Fruit fly (Drosophila melanogaster) whole organism, embryonic: ENCODE data around the gene SC35.

ENCODE experiments used
- Awh ChIP-seq: fragments of 200-800 bp; sonication (Bioruptor generic); IDR thresholded peaks from 2 replicates; pipeline ENCODE4, ENCODE4 v1.3.6; 2022; ENCODE audit warnings: missing biosample characterization, missing genetic modification characterization
- B-H2 ChIP-seq: fragments of 200-800 bp; sonication (Bioruptor generic); optimal IDR thresholded peaks from 2 replicates; lab custom pipeline; 2018; ENCODE audit warnings: missing biosample characterization, mild to moderate bottlenecking, missing genetic modification characterization
- CG10959 ChIP-seq: fragments of 200-800 bp; sonication (Bioruptor generic); IDR thresholded peaks from 2 replicates; pipeline ENCODE4 v1.3.6; 2022; ENCODE audit warnings: missing biosample characterization, missing genetic modification characterization
- CG11398 ChIP-seq: fragments of 200-800 bp; sonication (Bioruptor generic); optimal IDR thresholded peaks from 2 replicates; lab custom pipeline; 2016; ENCODE audit warnings: missing biosample characterization, missing genetic modification characterization
- CG13123 ChIP-seq: fragments of 200-800 bp; sonication (Bioruptor generic); optimal IDR thresholded peaks from 2 replicates; lab custom pipeline; 2016; ENCODE audit warnings: missing biosample characterization, missing genetic modification characterization
- CG14441 ChIP-seq: fragments of 200-800 bp; sonication (Bioruptor generic); IDR thresholded peaks from 2 replicates; pipeline ENCODE4 v1.3.6; 2022; ENCODE audit warnings: missing biosample characterization, missing genetic modification characterization
- CG1832 ChIP-seq: fragments of 200-800 bp; sonication (Bioruptor generic); optimal IDR thresholded peaks from 2 replicates; lab custom pipeline; 2017; ENCODE audit warnings: missing biosample characterization, mild to moderate bottlenecking, missing genetic modification characterization, inconsistent platforms
- CG18619 ChIP-seq: fragments of 200-800 bp; sonication (Bioruptor generic); optimal IDR thresholded peaks from 3 replicates; lab custom pipeline; 2017; ENCODE audit warnings: missing biosample characterization, mild to moderate bottlenecking, missing genetic modification characterization
- CG31365 ChIP-seq: fragments of 200-800 bp; sonication (Bioruptor generic); optimal IDR thresholded peaks from 2 replicates; lab custom pipeline; 2018; ENCODE audit warnings: missing biosample characterization, mild to moderate bottlenecking, missing genetic modification characterization
- CG32767 ChIP-seq: fragments of 200-800 bp; sonication (Bioruptor generic); IDR thresholded peaks from 2 replicates; pipeline ENCODE4 v1.3.6; 2022; ENCODE audit warnings: missing biosample characterization, missing genetic modification characterization
- CG33213 ChIP-seq: fragments of 200-800 bp; sonication (Bioruptor generic); optimal IDR thresholded peaks from 3 replicates; lab custom pipeline; 2016; ENCODE audit warnings: missing biosample characterization, missing genetic modification characterization
- CG33557 ChIP-seq: fragments of 200-800 bp; sonication (Bioruptor generic); optimal IDR thresholded peaks from 2 replicates; lab custom pipeline; 2019; ENCODE audit warnings: missing biosample characterization, mild to moderate bottlenecking, missing genetic modification characterization, moderate library complexity
- CG3838 ChIP-seq: fragments of 200-800 bp; sonication (Bioruptor generic); optimal IDR thresholded peaks from 3 replicates; lab custom pipeline; 2016; ENCODE audit warnings: missing biosample characterization, missing genetic modification characterization
- CG8089 ChIP-seq: fragments of 200-800 bp; sonication (Bioruptor generic); optimal IDR thresholded peaks from 3 replicates; lab custom pipeline; 2016; ENCODE audit warnings: missing biosample characterization, missing genetic modification characterization
- CG8944 ChIP-seq: fragments of 200-800 bp; sonication (Bioruptor generic); optimal IDR thresholded peaks from 3 replicates; lab custom pipeline; 2016; ENCODE audit warnings: missing biosample characterization, missing genetic modification characterization
- Dbx ChIP-seq: fragments of 200-800 bp; sonication (Bioruptor generic); IDR thresholded peaks from 3 replicates; pipeline ENCODE4 v1.3.6; 2022; ENCODE audit warnings: missing biosample characterization, missing genetic modification characterization
- Dll ChIP-seq: fragments of 200-800 bp; sonication (Bioruptor generic); IDR thresholded peaks from 4 replicates; pipeline ENCODE4 v1.3.6; 2022; ENCODE audit warnings: missing biosample characterization, missing genetic modification characterization; ENCODE audit not compliant: partially characterized antibody
- Dp ChIP-seq: fragments of 200-800 bp; sonication (Bioruptor generic); optimal IDR thresholded peaks from 2 replicates; lab custom pipeline; 2018; ENCODE audit warnings: missing biosample characterization, mild to moderate bottlenecking, missing genetic modification characterization, moderate library complexity
- Dref ChIP-seq: fragments of 200-800 bp; sonication (Bioruptor generic); IDR thresholded peaks from 2 replicates; pipeline ENCODE4 v1.3.6; 2022; ENCODE audit warnings: missing biosample characterization, missing genetic modification characterization
- Jarid2 ChIP-seq: fragments of 200-800 bp; sonication (Bioruptor generic); optimal IDR thresholded peaks from 3 replicates; lab custom pipeline; 2017; ENCODE audit warnings: mild to moderate bottlenecking, missing biosample characterization, missing genetic modification reagents, missing genetic modification characterization
- MBD-R2 ChIP-seq: fragments of 200-800 bp; sonication (Bioruptor generic); IDR thresholded peaks from 2 replicates; pipeline ENCODE4 v1.3.6; 2022; ENCODE audit warnings: missing biosample characterization, missing genetic modification characterization
- MESR4 ChIP-seq: fragments of 200-800 bp; sonication (Bioruptor generic); optimal IDR thresholded peaks from 2 replicates; lab custom pipeline; 2018; ENCODE audit warnings: missing biosample characterization, mild to moderate bottlenecking, missing genetic modification characterization, moderate library complexity
- Nf-YB ChIP-seq: fragments of 200-800 bp; sonication (Bioruptor generic); optimal IDR thresholded peaks from 3 replicates; lab custom pipeline; 2019; ENCODE audit warnings: missing biosample characterization, mild to moderate bottlenecking, missing genetic modification characterization, moderate library complexity
- PHDP ChIP-seq: fragments of 200-800 bp; sonication (Bioruptor generic); optimal IDR thresholded peaks from 3 replicates; lab custom pipeline; 2018; ENCODE audit warnings: missing biosample characterization, mild to moderate bottlenecking, missing genetic modification characterization, moderate library complexity
- Ssrp ChIP-seq: fragments of 200-800 bp; sonication (Bioruptor generic); optimal IDR thresholded peaks from 2 replicates; lab custom pipeline; 2018; ENCODE audit warnings: missing biosample characterization, mild to moderate bottlenecking, missing genetic modification characterization, moderate library complexity
- TFAM ChIP-seq: fragments of 200-800 bp; sonication (Bioruptor generic); optimal IDR thresholded peaks from 2 replicates; lab custom pipeline; 2017; ENCODE audit warnings: missing biosample characterization, missing genetic modification characterization, inconsistent platforms
- bab2 ChIP-seq: fragments of 200-800 bp; sonication (Bioruptor generic); optimal IDR thresholded peaks from 2 replicates; lab custom pipeline; 2016; ENCODE audit warnings: missing biosample characterization, missing genetic modification characterization
- cas ChIP-seq: fragments of 200-800 bp; sonication (Bioruptor generic); IDR thresholded peaks from 2 replicates; pipeline ENCODE4 v1.3.6; 2022; ENCODE audit warnings: missing biosample characterization, missing genetic modification characterization
- dimm ChIP-seq: fragments of 200-800 bp; sonication (Bioruptor generic); IDR thresholded peaks from 2 replicates; pipeline ENCODE4 v1.3.6; 2022; ENCODE audit warnings: missing biosample characterization, missing genetic modification characterization
- en ChIP-seq: fragments of 200-800 bp; sonication (Bioruptor generic); optimal IDR thresholded peaks from 2 replicates; lab custom pipeline; 2016; ENCODE audit warnings: missing biosample characterization, missing genetic modification characterization
- eyg ChIP-seq: fragments of 200-800 bp; sonication (Bioruptor generic); optimal IDR thresholded peaks from 3 replicates; lab custom pipeline; 2016; ENCODE audit warnings: missing biosample characterization, missing genetic modification characterization
- fru ChIP-seq: fragments of >200 bp; optimal IDR thresholded peaks from 2 replicates; lab custom pipeline; 2017
- ftz-f1 ChIP-seq: fragments of 200-800 bp; sonication (Bioruptor generic); optimal IDR thresholded peaks from 2 replicates; lab custom pipeline; 2016; ENCODE audit warnings: missing biosample characterization, missing genetic modification characterization
- her ChIP-seq: fragments of 200-800 bp; sonication (Bioruptor generic); optimal IDR thresholded peaks from 2 replicates; lab custom pipeline; 2016; ENCODE audit warnings: missing biosample characterization, missing genetic modification characterization
- jigr1 ChIP-seq: fragments of 200-800 bp; sonication (Bioruptor generic); IDR thresholded peaks from 3 replicates; pipeline ENCODE4 v1.3.6; 2022; ENCODE audit warnings: missing biosample characterization, missing genetic modification characterization
- kah ChIP-seq: fragments of 200-800 bp; sonication (Bioruptor generic); optimal IDR thresholded peaks from 2 replicates; lab custom pipeline; 2018; ENCODE audit warnings: missing biosample characterization, mild to moderate bottlenecking, missing genetic modification characterization
- kay ChIP-seq: fragments of 200-800 bp; sonication (Bioruptor generic); optimal IDR thresholded peaks from 2 replicates; lab custom pipeline; 2016; ENCODE audit warnings: missing biosample characterization, missing genetic modification characterization
- nerfin-2 ChIP-seq: fragments of 200-800 bp; sonication (Bioruptor generic); IDR thresholded peaks from 2 replicates; pipeline ENCODE4 v1.3.6; 2022; ENCODE audit warnings: missing biosample characterization, missing genetic modification characterization; ENCODE audit not compliant: partially characterized antibody
- nmo ChIP-seq: fragments of 200-800 bp; sonication (Bioruptor generic); optimal IDR thresholded peaks from 2 replicates; lab custom pipeline; 2018; ENCODE audit warnings: missing biosample characterization, mild to moderate bottlenecking, missing genetic modification characterization, moderate library complexity
- pb ChIP-seq: fragments of 200-800 bp; sonication (Bioruptor generic); optimal IDR thresholded peaks from 3 replicates; lab custom pipeline; 2016; ENCODE audit warnings: missing biosample characterization, missing genetic modification characterization
- pfk ChIP-seq: fragments of 200-800 bp; sonication (Bioruptor generic); optimal IDR thresholded peaks from 2 replicates; lab custom pipeline; 2018; ENCODE audit warnings: missing biosample characterization, mild to moderate bottlenecking, missing genetic modification characterization, moderate library complexity
- prd ChIP-seq, 3 experiments: fragments of >200 bp in 2 of 3; fragments of 200-800 bp in 1 of 3; sonication (Bioruptor generic) in 1 of 3; optimal IDR thresholded peaks in 2 of 3; IDR thresholded peaks in 1 of 3; 2 replicates in 2 of 3; 3 replicates in 1 of 3; pipeline versions ENCODE4 v1.3.6 to Lab custom; 2017 to 2022; ENCODE audit warnings: missing biosample characterization in 1 of 3, missing genetic modification characterization in 1 of 3
- repo ChIP-seq: fragments of 200-800 bp; sonication (Bioruptor generic); optimal IDR thresholded peaks from 2 replicates; lab custom pipeline; 2016; ENCODE audit warnings: missing biosample characterization, missing genetic modification characterization
- sqz ChIP-seq: fragments of 200-800 bp; sonication (Bioruptor generic); optimal IDR thresholded peaks from 3 replicates; lab custom pipeline; 2018; ENCODE audit warnings: missing biosample characterization, mild to moderate bottlenecking, missing genetic modification characterization
- trem ChIP-seq: fragments of 200-800 bp; optimal IDR thresholded peaks from 3 replicates; lab custom pipeline; 2019; ENCODE audit warnings: missing biosample characterization, mild to moderate bottlenecking, missing genetic modification characterization, moderate library complexity
- ttk ChIP-seq: fragments of 200-800 bp; sonication (Bioruptor generic); IDR thresholded peaks from 2 replicates; pipeline ENCODE4 v2.1.2; 2022; ENCODE audit warnings: missing biosample characterization, missing genetic modification characterization
- zf30C ChIP-seq: fragments of 200-800 bp; sonication (Bioruptor generic); optimal IDR thresholded peaks from 3 replicates; lab custom pipeline; 2018; ENCODE audit warnings: missing biosample characterization, mild to moderate bottlenecking, missing genetic modification characterization
- zfh1 ChIP-seq: fragments of 200-800 bp; sonication (Bioruptor generic); IDR thresholded peaks from 3 replicates; pipeline ENCODE4 v1.3.6; 2022; ENCODE audit warnings: missing biosample characterization, missing genetic modification characterization

SC35 gene

dm6 chr2L:12460767-12461739 lies 26.6 kb upstream of the SC35 start (continued):
- peak; percentile 83; the same call in 1 of the 2 replicates for TF ChIP-seq CG32767 (GFP tag; lab: Robert Waterston, UW)
- peak; percentile 80; the same call in 1 of the 2 replicates for TF ChIP-seq Awh (GFP tag; lab: Robert Waterston, UW)
- peak; percentile 36 for TF ChIP-seq kay (GFP tag; lab: Kevin White, UChicago)
- TF ChIP-seq trem (tag; lab: Kevin White, UChicago), result peak; percentile 9
- peak; percentile 61 for TF ChIP-seq PHDP (tag; lab: Kevin White, UChicago)
- TF ChIP-seq CG1832 (GFP tag; lab: Kevin White, UChicago), result no peak
- TF ChIP-seq CG18619, result peak; percentile 75
- no peak for TF ChIP-seq repo
- peak; percentile 92 for TF ChIP-seq sqz (GFP tag; lab: Kevin White, UChicago)
- TF ChIP-seq Dp (GFP tag; lab: Kevin White, UChicago), result no peak
- no peak for TF ChIP-seq CG8089 (GFP tag; lab: Kevin White, UChicago)
- TF ChIP-seq CG13123 (GFP tag; lab: Kevin White, UChicago), result peak; percentile 31
- peak; percentile 31 for TF ChIP-seq Nf-YB
- TF ChIP-seq MBD-R2, result no peak
- 0 out of 4 replicates have a peak, but pooled peaks have one; percentile 43 for TF ChIP-seq Dll (GFP tag; lab: Robert Waterston, UW)
- TF ChIP-seq ftz-f1 (GFP tag; lab: Kevin White, UChicago), result no peak
- peak; percentile 66 for TF ChIP-seq CG31365 (tag; lab: Kevin White, UChicago)
- TF ChIP-seq CG8944 (GFP tag; lab: Kevin White, UChicago), result no peak
- no peak for TF ChIP-seq TFAM (GFP tag; lab: Kevin White, UChicago)
- TF ChIP-seq CG10959 (GFP tag; lab: Robert Waterston, UW), result no peak
- no peak for TF ChIP-seq MESR4 (GFP tag; lab: Kevin White, UChicago)
- TF ChIP-seq zfh1, result peak; percentile 43; the same call in 1 of the 3 replicates
- TF ChIP-seq Dref (GFP tag; lab: Robert Waterston, UW), result no peak
- TF ChIP-seq B-H2 (GFP tag; lab: Kevin White, UChicago), result peak; percentile 92
- no peak for TF ChIP-seq ttk
- TF ChIP-seq eyg, result peak; percentile 32
- TF ChIP-seq her, result peak; percentile 3
- 0 out of 2 replicates have a peak, but pooled peaks have one; percentile 17 for TF ChIP-seq CG14441
- peak; percentile 66 for TF ChIP-seq CG33557 (GFP tag; lab: Kevin White, UChicago)
- no peak for TF ChIP-seq nerfin-2 (GFP tag; lab: Robert Waterston, UW)
- no peak for TF ChIP-seq CG11398
- TF ChIP-seq pfk (GFP tag; lab: Kevin White, UChicago), result peak; percentile 73
- TF ChIP-seq Ssrp (tag; lab: Kevin White, UChicago), result no peak
- TF ChIP-seq cas (GFP tag; lab: Robert Waterston, UW), result peak; percentile 41; the same call in 1 of the 2 replicates
- TF ChIP-seq fru (lab: Kevin White, UChicago), result no peak
- TF ChIP-seq nmo (GFP tag; lab: Kevin White, UChicago), result peak; percentile 16
- TF ChIP-seq CG3838 (GFP tag; lab: Kevin White, UChicago), result peak; percentile 49
- no peak for TF ChIP-seq jigr1 (GFP tag; lab: Robert Waterston, UW)
- no peak for TF ChIP-seq pb (GFP tag; lab: Kevin White, UChicago)
- TF ChIP-seq Dbx (GFP tag; lab: Robert Waterston, UW), result peak; percentile 72; the same call in 1 of the 3 replicates
- TF ChIP-seq prd (optimal IDR thresholded peaks at IDR 0.05; lab: Kevin White, UChicago), result no peak
- peak; percentile 18; the same call in 1 of the 3 replicates for TF ChIP-seq prd (GFP tag; IDR thresholded peaks at IDR 0.05; lab: Robert Waterston, UW)
- peak; percentile 55 for TF ChIP-seq bab2 (GFP tag; lab: Kevin White, UChicago)
- no peak for TF ChIP-seq en (GFP tag; lab: Kevin White, UChicago)
- TF ChIP-seq kah, result peak; percentile 78
- TF ChIP-seq dimm (GFP tag; lab: Robert Waterston, UW), result no peak
- no peak for TF ChIP-seq CG33213 (GFP tag; lab: Kevin White, UChicago)
- peak; percentile 88 for TF ChIP-seq Jarid2 (GFP tag; lab: Kevin White, UChicago)
- peak; percentile 49 for TF ChIP-seq zf30C (GFP tag; lab: Kevin White, UChicago)
